Worm (Caenorhabditis elegans) whole organism, L4 larva: Measurements from ENCODE around the gene C16D9.5.
A peak's percentile ranks its signal among the peaks of the same experiment; 100 is the strongest.

Source experiments
- F26F4.8 ChIP-seq: fragments of 200-800 bp; sonication (Bioruptor generic); conservative IDR thresholded peaks from 2 replicates; pipeline ENCODE4 v1.3.6; 2022; ENCODE audit warnings: missing genetic modification characterization, missing compliant biosample characterization
- F37D6.2 ChIP-seq: sonication (generic microtip); optimal IDR thresholded peaks from 2 replicates; lab custom pipeline; 2016; ENCODE audit warnings: mild to moderate bottlenecking, missing genetic modification characterization, missing compliant biosample characterization
- R02D3.7 ChIP-seq: fragments of 150-350 bp; sonication (generic microtip); optimal IDR thresholded peaks from 3 replicates; lab custom pipeline; 2014; ENCODE audit warnings: missing biosample characterization, missing genetic modification characterization
- T20F7.1 ChIP-seq: fragments of 200-800 bp; sonication (Bioruptor generic); optimal IDR thresholded peaks from 2 replicates; lab custom pipeline; 2018; ENCODE audit warnings: mild to moderate bottlenecking, missing genetic modification characterization, missing compliant biosample characterization
- Y5F2A.4 ChIP-seq: fragments of 200-800 bp; sonication (Bioruptor generic); optimal IDR thresholded peaks from 2 replicates; lab custom pipeline; 2018; ENCODE audit warnings: mild to moderate bottlenecking, missing genetic modification characterization, missing compliant biosample characterization
- ZK337.2 ChIP-seq: fragments of 200-800 bp; sonication (Bioruptor generic); IDR thresholded peaks from 2 replicates; pipeline ENCODE4 v1.3.6; 2022; ENCODE audit warnings: missing genetic modification reagents, missing genetic modification characterization, missing compliant biosample characterization
- aha-1 ChIP-seq: fragments of 150-350 bp; peaks from one replicate; lab custom pipeline; 2014; ENCODE audit warnings: missing biosample characterization, missing genetic modification characterization
- arid-1 ChIP-seq: fragments of 200-800 bp; sonication (Bioruptor generic); conservative IDR thresholded peaks from 2 replicates; pipeline ENCODE4 v1.3.6; 2022; ENCODE audit warnings: missing genetic modification reagents, missing genetic modification characterization, missing compliant biosample characterization
- ceh-20 ChIP-seq: fragments of 200-800 bp; sonication (Bioruptor generic); IDR thresholded peaks from 2 replicates; pipeline ENCODE4 v1.3.6; 2022; ENCODE audit warnings: missing genetic modification reagents, missing genetic modification characterization, missing compliant biosample characterization
- ceh-28 ChIP-seq: fragments of 150-350 bp; optimal IDR thresholded peaks from 2 replicates; lab custom pipeline; 2014; ENCODE audit warnings: missing biosample characterization, missing genetic modification reagents, missing genetic modification characterization
- ceh-32 ChIP-seq: sonication (generic microtip); optimal IDR thresholded peaks from 2 replicates; lab custom pipeline; 2016; ENCODE audit warnings: mild to moderate bottlenecking, missing genetic modification characterization, missing compliant biosample characterization; ENCODE audit not compliant: poor library complexity
- ceh-44 ChIP-seq: fragments of 200-800 bp; sonication (Bioruptor generic); IDR thresholded peaks from 2 replicates; pipeline ENCODE4 v1.3.6; 2022; ENCODE audit warnings: missing genetic modification reagents, missing genetic modification characterization, missing compliant biosample characterization
- ceh-62 ChIP-seq: sonication (generic microtip); optimal IDR thresholded peaks from 2 replicates; lab custom pipeline; 2017; ENCODE audit warnings: missing biosample characterization, missing genetic modification characterization
- ceh-82 ChIP-seq: sonication (generic microtip); optimal IDR thresholded peaks from 2 replicates; lab custom pipeline; 2017; ENCODE audit warnings: missing biosample characterization, missing genetic modification characterization
- daf-12 ChIP-seq: fragments of 150-350 bp; optimal IDR thresholded peaks from 2 replicates; lab custom pipeline; 2014; ENCODE audit warnings: missing biosample characterization, missing genetic modification reagents, missing genetic modification characterization
- daf-16 ChIP-seq, 3 experiments: sonication (generic microtip); optimal IDR thresholded peaks; 2 replicates each; lab custom pipeline; 2016 to 2017; ENCODE audit warnings: missing genetic modification characterization in 3 of 3, missing genetic modification reagents in 3 of 3, mild to moderate bottlenecking in 2 of 3, missing compliant biosample characterization in 2 of 3, missing biosample characterization in 1 of 3, moderate library complexity in 1 of 3
- daf-19 ChIP-seq: fragments of 200-800 bp; sonication (Bioruptor generic); conservative IDR thresholded peaks from 2 replicates; pipeline ENCODE4 v1.3.6; 2022; ENCODE audit warnings: missing genetic modification characterization, missing compliant biosample characterization
- daf-8 ChIP-seq: fragments of 200-800 bp; sonication (Bioruptor generic); IDR thresholded peaks from 2 replicates; pipeline ENCODE4 v1.3.6; 2022; ENCODE audit warnings: missing genetic modification characterization, missing compliant biosample characterization
- dmd-6 ChIP-seq: fragments of 200-800 bp; sonication (Bioruptor generic); IDR thresholded peaks from 2 replicates; pipeline ENCODE4 v1.3.6; 2022; ENCODE audit warnings: missing genetic modification reagents, missing genetic modification characterization, missing compliant biosample characterization
- dmd-8 ChIP-seq: fragments of 200-800 bp; sonication (Bioruptor generic); IDR thresholded peaks from 2 replicates; pipeline ENCODE4 v1.3.6; 2022; ENCODE audit warnings: missing genetic modification characterization, missing compliant biosample characterization
- dmd-9 ChIP-seq: fragments of 200-800 bp; sonication (Bioruptor generic); IDR thresholded peaks from 2 replicates; pipeline ENCODE4 v1.3.6; 2022; ENCODE audit warnings: missing genetic modification reagents, missing genetic modification characterization, missing compliant biosample characterization
- duxl-1 ChIP-seq: sonication (generic microtip); optimal IDR thresholded peaks from 2 replicates; lab custom pipeline; 2016; ENCODE audit warnings: mild to moderate bottlenecking, missing genetic modification characterization, moderate library complexity, missing compliant biosample characterization; ENCODE audit not compliant: poor library complexity
- dve-1 ChIP-seq: sonication (generic microtip); optimal IDR thresholded peaks from 2 replicates; lab custom pipeline; 2017; ENCODE audit warnings: antibody characterized with exemption, mild to moderate bottlenecking, missing genetic modification characterization, missing compliant biosample characterization; ENCODE audit not compliant: insufficient read depth
- hlh-30 ChIP-seq: sonication (generic microtip); optimal IDR thresholded peaks from 2 replicates; lab custom pipeline; 2017; ENCODE audit warnings: antibody characterized with exemption, mild to moderate bottlenecking, missing genetic modification characterization, missing compliant biosample characterization; ENCODE audit not compliant: insufficient read depth
- hmg-1.1 ChIP-seq: fragments of 200-800 bp; sonication (Bioruptor generic); IDR thresholded peaks from 2 replicates; pipeline ENCODE4 v1.3.6; 2022; ENCODE audit warnings: missing genetic modification reagents, missing genetic modification characterization, missing compliant biosample characterization
- jun-1 ChIP-seq: fragments of 150-350 bp; optimal IDR thresholded peaks from 2 replicates; lab custom pipeline; 2014; ENCODE audit warnings: missing biosample characterization, missing genetic modification reagents, missing genetic modification characterization
- lin-29 ChIP-seq: fragments of 200-800 bp; sonication (Bioruptor generic); IDR thresholded peaks from 2 replicates; pipeline ENCODE4 v1.3.6; 2022; ENCODE audit warnings: missing genetic modification reagents, missing genetic modification characterization, missing compliant biosample characterization
- lin-38 ChIP-seq: fragments of 200-800 bp; sonication (Bioruptor generic); IDR thresholded peaks from 2 replicates; pipeline ENCODE4 v1.3.6; 2022; ENCODE audit warnings: missing genetic modification reagents, missing genetic modification characterization, missing compliant biosample characterization
- lin-39 ChIP-seq: fragments of 150-350 bp; optimal IDR thresholded peaks from 2 replicates; lab custom pipeline; 2014; ENCODE audit warnings: missing biosample characterization, missing genetic modification reagents, missing genetic modification characterization
- lir-3 ChIP-seq: sonication (generic microtip); optimal IDR thresholded peaks from 2 replicates; lab custom pipeline; 2016; ENCODE audit warnings: mild to moderate bottlenecking, missing genetic modification characterization, missing compliant biosample characterization
- madf-9 ChIP-seq: fragments of 200-800 bp; sonication (Bioruptor generic); conservative IDR thresholded peaks from 2 replicates; pipeline ENCODE4 v1.3.6; 2022; ENCODE audit warnings: missing genetic modification reagents, missing genetic modification characterization, missing compliant biosample characterization
- mdt-29 ChIP-seq: fragments of 200-800 bp; sonication (Bioruptor generic); IDR thresholded peaks from 2 replicates; pipeline ENCODE4 v1.3.6; 2022; ENCODE audit warnings: missing genetic modification reagents, missing genetic modification characterization, missing compliant biosample characterization
- nhr-10 ChIP-seq: fragments of 150-350 bp; optimal IDR thresholded peaks from 2 replicates; lab custom pipeline; 2014; ENCODE audit warnings: missing biosample characterization, missing genetic modification characterization
- nhr-102 ChIP-seq: sonication (generic microtip); optimal IDR thresholded peaks from 2 replicates; lab custom pipeline; 2016; ENCODE audit warnings: mild to moderate bottlenecking, missing genetic modification characterization, moderate library complexity, missing compliant biosample characterization
- nhr-111 ChIP-seq: fragments of 200-800 bp; sonication (Bioruptor generic); optimal IDR thresholded peaks from 2 replicates; lab custom pipeline; 2018; ENCODE audit warnings: mild to moderate bottlenecking, missing genetic modification characterization, missing compliant biosample characterization
- nhr-237 ChIP-seq: sonication (generic microtip); optimal IDR thresholded peaks from 2 replicates; lab custom pipeline; 2017; ENCODE audit warnings: missing biosample characterization, missing genetic modification characterization
- nhr-28 ChIP-seq: fragments of 150-350 bp; optimal IDR thresholded peaks from 2 replicates; lab custom pipeline; 2014; ENCODE audit warnings: missing biosample characterization, missing genetic modification characterization
- nhr-41 ChIP-seq: fragments of 200-800 bp; sonication (Bioruptor generic); IDR thresholded peaks from 2 replicates; pipeline ENCODE4 v1.3.6; 2022; ENCODE audit warnings: missing genetic modification reagents, missing genetic modification characterization, missing compliant biosample characterization
- nhr-48 ChIP-seq: sonication (generic microtip); optimal IDR thresholded peaks from 2 replicates; lab custom pipeline; 2016; ENCODE audit warnings: mild to moderate bottlenecking, missing genetic modification characterization, missing compliant biosample characterization
- nhr-77 ChIP-seq: fragments of 150-350 bp; optimal IDR thresholded peaks from 2 replicates; lab custom pipeline; 2014; ENCODE audit warnings: missing biosample characterization, missing genetic modification characterization
- pha-4 ChIP-seq, 2 experiments: fragments of 150-350 bp in 1 of 2; fragments of 200-800 bp in 1 of 2; sonication (Bioruptor generic) in 1 of 2; IDR thresholded peaks in 1 of 2; optimal IDR thresholded peaks in 1 of 2; 2 replicates each; pipeline versions ENCODE4 v1.3.6 to Lab custom; 2014 to 2022; ENCODE audit warnings: missing genetic modification characterization in 2 of 2, missing genetic modification reagents in 2 of 2, missing biosample characterization in 1 of 2, missing compliant biosample characterization in 1 of 2
- php-3 ChIP-seq: fragments of 200-800 bp; sonication (Bioruptor generic); IDR thresholded peaks from 2 replicates; pipeline ENCODE4 v1.3.6; 2022; ENCODE audit warnings: missing genetic modification reagents, missing genetic modification characterization, missing compliant biosample characterization
- pqm-1 ChIP-seq: sonication (generic microtip); optimal IDR thresholded peaks from 2 replicates; lab custom pipeline; 2017; ENCODE audit warnings: missing biosample characterization, missing genetic modification characterization
- rbr-2 ChIP-seq: sonication (generic microtip); optimal IDR thresholded peaks from 2 replicates; lab custom pipeline; 2016; ENCODE audit warnings: missing genotype, missing genetic modification characterization, missing compliant biosample characterization
- saeg-2 ChIP-seq: fragments of 200-800 bp; sonication (Bioruptor generic); IDR thresholded peaks from 2 replicates; pipeline ENCODE4 v1.3.6; 2022; ENCODE audit warnings: missing genetic modification reagents, missing genetic modification characterization, missing compliant biosample characterization
- skn-1 ChIP-seq: fragments of 150-350 bp; optimal IDR thresholded peaks from 2 replicates; lab custom pipeline; 2014; ENCODE audit warnings: missing biosample characterization, missing genetic modification characterization
- snpc-1.2 ChIP-seq: fragments of 200-800 bp; sonication (Bioruptor generic); IDR thresholded peaks from 2 replicates; pipeline ENCODE4 v1.3.6; 2022; ENCODE audit warnings: missing genetic modification reagents, missing genetic modification characterization, missing compliant biosample characterization
- snpc-4 ChIP-seq: fragments of 150-350 bp; optimal IDR thresholded peaks from 2 replicates; lab custom pipeline; 2014; ENCODE audit warnings: missing biosample characterization, missing genetic modification characterization
- unc-39 ChIP-seq: sonication (generic microtip); optimal IDR thresholded peaks from 2 replicates; lab custom pipeline; 2017; ENCODE audit warnings: missing biosample characterization, missing genetic modification characterization
- unc-62 ChIP-seq, 3 experiments: fragments of 150-350 bp in 1 of 3; sonication (generic microtip); optimal IDR thresholded peaks in 2 of 3; peaks in 1 of 3; 1 replicate in 1 of 3; 2 replicates in 2 of 3; lab custom pipeline; 2014 to 2017; ENCODE audit warnings: missing biosample characterization in 3 of 3, missing genetic modification characterization in 3 of 3, missing genetic modification reagents in 3 of 3, missing genotype in 1 of 3
- zip-2 ChIP-seq: fragments of 150-350 bp; optimal IDR thresholded peaks from 2 replicates; lab custom pipeline; 2014; ENCODE audit warnings: missing biosample characterization, missing genetic modification characterization

Gene C16D9.5

ce11 chrV:8267275-8267674, 21.9 kb upstream of the C16D9.5 start:
- TF ChIP-seq daf-8 (GFP tag; lab: Robert Waterston, UW) (no peak), snpc-4 (tag; lab: Kevin White, UChicago) (no peak), arid-1 (GFP tag; lab: Robert Waterston, UW) (no peak), snpc-1.2 (no peak), hmg-1.1 (no peak), php-3 (GFP tag; lab: Robert Waterston, UW) (no peak), nhr-237 (tag; lab: Kevin White, UChicago) (no peak), F26F4.8 (GFP tag; lab: Robert Waterston, UW) (no peak), ZK337.2 (no peak), lir-3 (tag; lab: Kevin White, UChicago) (no peak), lin-38 (GFP tag; lab: Robert Waterston, UW) (no peak), unc-62 (GFP tag; optimal IDR thresholded peaks at IDR 0.05 in 1 of 2; lab: Kevin White, UChicago) (peak in 1 of 2 experiments; percentile 41), unc-62 (tag; optimal IDR thresholded peaks at IDR 0.05; lab: Kevin White, UChicago) (no peak), R02D3.7 (tag; lab: Kevin White, UChicago) (no peak), pha-4 (GFP tag; IDR thresholded peaks at IDR 0.05; lab: Robert Waterston, UW) (no peak), pha-4 (tag; optimal IDR thresholded peaks at IDR 0.05; lab: Kevin White, UChicago) (no peak), hlh-30 (tag; lab: Kevin White, UChicago) (no peak), rbr-2 (no peak), ceh-32 (tag; lab: Kevin White, UChicago) (no peak), saeg-2 (no peak), madf-9 (GFP tag; lab: Robert Waterston, UW) (no peak), nhr-41 (GFP tag; lab: Robert Waterston, UW) (no peak), nhr-111 (no peak), dve-1 (tag; lab: Kevin White, UChicago) (peak; percentile 76), nhr-10 (tag; lab: Kevin White, UChicago) (peak; percentile 32), nhr-28 (tag; lab: Kevin White, UChicago) (peak; percentile 75), ceh-82 (no peak), ceh-28 (tag; lab: Kevin White, UChicago) (no peak), lin-39 (no peak), jun-1 (tag; lab: Kevin White, UChicago) (no peak), zip-2 (tag; lab: Kevin White, UChicago) (no peak), nhr-102 (no peak), unc-39 (tag; lab: Kevin White, UChicago) (no peak), ceh-44 (no peak), daf-12 (tag; lab: Kevin White, UChicago) (no peak), T20F7.1 (GFP tag; lab: Kevin White, UChicago) (peak; percentile 40), pqm-1 (peak; percentile 93), daf-19 (no peak), mdt-29 (GFP tag; lab: Robert Waterston, UW) (no peak), dmd-6 (GFP tag; lab: Robert Waterston, UW) (peak; percentile 80), ceh-62 (tag; lab: Kevin White, UChicago) (no peak), Y5F2A.4 (GFP tag; lab: Kevin White, UChicago) (no peak), dmd-9 (no peak), daf-16 (GFP tag; optimal IDR thresholded peaks at IDR 0.05; lab: Kevin White, UChicago) (no peak), daf-16 (tag; optimal IDR thresholded peaks at IDR 0.05; lab: Kevin White, UChicago) (peak; percentile 67), nhr-48 (tag; lab: Kevin White, UChicago) (peak; percentile 28), nhr-77 (tag; lab: Kevin White, UChicago) (peak; percentile 92), dmd-8 (GFP tag; lab: Robert Waterston, UW) (no peak), ceh-20 (GFP tag; lab: Robert Waterston, UW) (no peak), F37D6.2 (no peak), lin-29 (GFP tag; lab: Robert Waterston, UW) (no peak), skn-1 (no peak), aha-1 (tag; lab: Kevin White, UChicago) (no peak), duxl-1 (tag; lab: Kevin White, UChicago) (no peak)
